Worm (Caenorhabditis elegans) whole organism, late embryonic: ENCODE data around the gene fbxa-96.

ENCODE experiments used
- C08G9.2 ChIP-seq: sonication (generic microtip); optimal IDR thresholded peaks from 2 replicates; lab custom pipeline; 2016; ENCODE audit warnings: mild to moderate bottlenecking, missing genetic modification characterization, moderate library complexity, missing compliant biosample characterization
- C38D4.7 ChIP-seq: fragments of 200-800 bp; sonication (Bioruptor generic); optimal IDR thresholded peaks from 2 replicates; lab custom pipeline; 2018; ENCODE audit warnings: mild to moderate bottlenecking, missing genetic modification characterization, moderate library complexity, missing compliant biosample characterization
- K09A11.1 ChIP-seq: sonication (generic microtip); optimal IDR thresholded peaks from 2 replicates; lab custom pipeline; 2017; ENCODE audit warnings: antibody characterized with exemption, mild to moderate bottlenecking, missing genetic modification characterization, missing compliant biosample characterization; ENCODE audit not compliant: insufficient read depth
- Y22D7AL.16 ChIP-seq: sonication (generic microtip); optimal IDR thresholded peaks from 2 replicates; lab custom pipeline; 2016; ENCODE audit warnings: missing genetic modification characterization, missing compliant biosample characterization
- ahr-1 ChIP-seq: sonication (generic microtip); optimal IDR thresholded peaks from 2 replicates; lab custom pipeline; 2016; ENCODE audit warnings: missing genetic modification characterization, missing compliant biosample characterization
- ceh-19 ChIP-seq: fragments of 200-800 bp; sonication (Bioruptor generic); optimal IDR thresholded peaks from 2 replicates; lab custom pipeline; 2018; ENCODE audit warnings: mild to moderate bottlenecking, missing genetic modification characterization, missing compliant biosample characterization
- ceh-2 ChIP-seq: sonication (generic microtip); optimal IDR thresholded peaks from 2 replicates; lab custom pipeline; 2016; ENCODE audit warnings: missing genotype, missing genetic modification characterization, missing compliant biosample characterization
- ceh-22 ChIP-seq: sonication (generic microtip); optimal IDR thresholded peaks from 2 replicates; lab custom pipeline; 2017; ENCODE audit warnings: missing biosample characterization, missing genetic modification characterization
- ceh-24 ChIP-seq: sonication (generic microtip); optimal IDR thresholded peaks from 2 replicates; lab custom pipeline; 2016; ENCODE audit warnings: mild to moderate bottlenecking, missing genetic modification characterization, missing compliant biosample characterization
- ceh-30 ChIP-seq: fragments of 150-350 bp; optimal IDR thresholded peaks from 2 replicates; lab custom pipeline; 2014; ENCODE audit warnings: missing biosample characterization, missing genetic modification characterization
- ceh-31 ChIP-seq: sonication (generic microtip); optimal IDR thresholded peaks from 2 replicates; lab custom pipeline; 2016; ENCODE audit warnings: missing genetic modification characterization, missing compliant biosample characterization
- ceh-34 ChIP-seq: sonication (generic microtip); optimal IDR thresholded peaks from 2 replicates; lab custom pipeline; 2016; ENCODE audit warnings: mild to moderate bottlenecking, missing genetic modification characterization, missing compliant biosample characterization
- ceh-48 ChIP-seq: sonication (generic microtip); optimal IDR thresholded peaks from 2 replicates; lab custom pipeline; 2016; ENCODE audit warnings: missing genetic modification characterization, inconsistent platforms, missing compliant biosample characterization
- che-1 ChIP-seq: sonication (generic microtip); optimal IDR thresholded peaks from 2 replicates; lab custom pipeline; 2016; ENCODE audit warnings: mild to moderate bottlenecking, missing genetic modification characterization, missing compliant biosample characterization
- elt-2 ChIP-seq: sonication (generic microtip); optimal IDR thresholded peaks from 2 replicates; lab custom pipeline; 2016; ENCODE audit warnings: missing genetic modification reagents, missing genetic modification characterization, missing compliant biosample characterization
- fkh-10 ChIP-seq: fragments of 150-350 bp; optimal IDR thresholded peaks from 2 replicates; lab custom pipeline; 2014; ENCODE audit warnings: missing biosample characterization, missing genetic modification reagents, missing genetic modification characterization
- fkh-6 ChIP-seq: sonication (generic microtip); optimal IDR thresholded peaks from 2 replicates; lab custom pipeline; 2016; ENCODE audit warnings: missing genetic modification characterization, missing compliant biosample characterization
- gmeb-2 ChIP-seq: sonication (generic microtip); optimal IDR thresholded peaks from 2 replicates; lab custom pipeline; 2016; ENCODE audit warnings: missing genetic modification characterization, inconsistent platforms, missing compliant biosample characterization
- hlh-8 ChIP-seq: sonication (generic microtip); optimal IDR thresholded peaks from 2 replicates; lab custom pipeline; 2016; ENCODE audit warnings: missing genotype, missing genetic modification characterization, missing compliant biosample characterization
- lim-6 ChIP-seq: sonication (generic microtip); optimal IDR thresholded peaks from 2 replicates; lab custom pipeline; 2016; ENCODE audit warnings: missing genetic modification characterization, missing compliant biosample characterization
- madf-2 ChIP-seq: sonication (generic microtip); optimal IDR thresholded peaks from 2 replicates; lab custom pipeline; 2017; ENCODE audit warnings: missing genetic modification characterization, missing compliant biosample characterization
- mec-3 ChIP-seq: sonication (generic microtip); optimal IDR thresholded peaks from 2 replicates; lab custom pipeline; 2016; ENCODE audit warnings: borderline replicate concordance, missing genetic modification characterization, missing compliant biosample characterization
- nhr-11 ChIP-seq: fragments of 150-350 bp; optimal IDR thresholded peaks from 2 replicates; lab custom pipeline; 2014; ENCODE audit warnings: missing biosample characterization, missing genetic modification characterization
- nhr-232 ChIP-seq: sonication (generic microtip); optimal IDR thresholded peaks from 2 replicates; lab custom pipeline; 2016; ENCODE audit warnings: missing genetic modification characterization, missing compliant biosample characterization
- npax-4 ChIP-seq: sonication (generic microtip); optimal IDR thresholded peaks from 2 replicates; lab custom pipeline; 2016; ENCODE audit warnings: missing genetic modification characterization, missing compliant biosample characterization
- pha-4 ChIP-seq: fragments of 150-350 bp; optimal IDR thresholded peaks from 2 replicates; lab custom pipeline; 2018; ENCODE audit warnings: missing biosample characterization, missing genetic modification reagents, missing genetic modification characterization
- pros-1 ChIP-seq: fragments of 150-350 bp; optimal IDR thresholded peaks from 2 replicates; lab custom pipeline; 2014; ENCODE audit warnings: missing biosample characterization, missing genetic modification reagents, missing genetic modification characterization
- ref-2 ChIP-seq: sonication (generic microtip); optimal IDR thresholded peaks from 2 replicates; lab custom pipeline; 2016; ENCODE audit warnings: missing genetic modification characterization, missing compliant biosample characterization
- sox-2 ChIP-seq: fragments of 200-800 bp; sonication (Bioruptor generic); IDR thresholded peaks from 2 replicates; pipeline ENCODE4 v1.3.6; 2022; ENCODE audit warnings: missing genetic modification reagents, missing genetic modification characterization, missing compliant biosample characterization
- syd-9 ChIP-seq: sonication (generic microtip); optimal IDR thresholded peaks from 2 replicates; lab custom pipeline; 2016; ENCODE audit warnings: mild to moderate bottlenecking, missing genetic modification characterization, moderate library complexity, missing compliant biosample characterization
- tbx-2 ChIP-seq: sonication (generic microtip); optimal IDR thresholded peaks from 2 replicates; lab custom pipeline; 2016; ENCODE audit warnings: missing genetic modification characterization, missing compliant biosample characterization
- unc-42 ChIP-seq: sonication (generic microtip); optimal IDR thresholded peaks from 2 replicates; lab custom pipeline; 2016; ENCODE audit warnings: missing genotype, missing genetic modification characterization, missing compliant biosample characterization
- unc-55 ChIP-seq: sonication (generic microtip); optimal IDR thresholded peaks from 2 replicates; lab custom pipeline; 2017; ENCODE audit warnings: missing biosample characterization, missing genetic modification reagents, missing genetic modification characterization
- zip-5 ChIP-seq: sonication (generic microtip); optimal IDR thresholded peaks from 2 replicates; lab custom pipeline; 2016; ENCODE audit warnings: missing genetic modification characterization, missing compliant biosample characterization

The fbxa-96 gene

ce11 chrX:15089123-15089522, 28.9 kb upstream of the fbxa-96 start, which contains the start of gene flr-4:
Gene flr-4, plus strand, starts transcription at chrX:15089397.
- TF ChIP-seq ceh-34 (tag; lab: Kevin White, UChicago) (no peak), gmeb-2 (tag; lab: Kevin White, UChicago) (no peak), nhr-11 (tag; lab: Kevin White, UChicago) (no peak), C08G9.2 (tag; lab: Kevin White, UChicago) (no peak), tbx-2 (tag; lab: Kevin White, UChicago) (no peak)

- TF ChIP-seq madf-2 (tag; lab: Kevin White, UChicago) = no peak
- TF ChIP-seq pha-4 (tag; lab: Kevin White, UChicago) = no peak
- TF ChIP-seq ceh-19 (GFP tag; lab: Kevin White, UChicago) = no peak
- TF ChIP-seq, all 69 proteins: peak for 0
Observed at ce11 chrX:15087752-15088151, 27.5 kb upstream of the fbxa-96 start.

ce11 chrX:15084395-15084794, 24.2 kb upstream of the fbxa-96 start, which contains the start of gene F09B12.5:
Gene F09B12.5, plus strand, starts transcription at chrX:15084695.
- TF ChIP-seq K09A11.1 (tag; lab: Kevin White, UChicago) (no peak), pha-4 (tag; lab: Kevin White, UChicago) (no peak), sox-2 (no peak), elt-2 (no peak)

ce11 chrX:15083795-15084194, 23.6 kb upstream of the fbxa-96 start, which contains the start of gene H40L08.1:
Gene H40L08.1, minus strand, starts transcription at chrX:15084086.
- TF ChIP-seq elt-2 (peak; percentile 38), npax-4 (tag; lab: Kevin White, UChicago) (no peak), unc-42 (peak; percentile 15), ceh-48 (tag; lab: Kevin White, UChicago) (peak; percentile 34)

ce11 chrX:15081486-15081885, 21.3 kb upstream of the fbxa-96 start:
- TF ChIP-seq ceh-2 (no peak), npax-4 (tag; lab: Kevin White, UChicago) (no peak), mec-3 (no peak), che-1 (no peak), ceh-31 (tag; lab: Kevin White, UChicago) (no peak), fkh-10 (no peak), ceh-22 (tag; lab: Kevin White, UChicago) (no peak), lim-6 (tag; lab: Kevin White, UChicago) (no peak)

- TF ChIP-seq ref-2 (tag; lab: Kevin White, UChicago) = peak; percentile 33
- no peak for TF ChIP-seq fkh-6 (tag; lab: Kevin White, UChicago)
Observed at ce11 chrX:15079406-15079805, 19.2 kb upstream of the fbxa-96 start.

ce11 chrX:15078276-15078675, 18.1 kb upstream of the fbxa-96 start:
- TF ChIP-seq ahr-1 (tag; lab: Kevin White, UChicago) (no peak), elt-2 (no peak), C08G9.2 (tag; lab: Kevin White, UChicago) (no peak), C38D4.7 (GFP tag; lab: Kevin White, UChicago) (no peak), ref-2 (tag; lab: Kevin White, UChicago) (no peak), ceh-22 (tag; lab: Kevin White, UChicago) (no peak), unc-55 (no peak), zip-5 (tag; lab: Kevin White, UChicago) (no peak), pros-1 (no peak), ceh-48 (tag; lab: Kevin White, UChicago) (no peak), nhr-232 (tag; lab: Kevin White, UChicago) (no peak), Y22D7AL.16 (tag; lab: Kevin White, UChicago) (no peak), hlh-8 (tag; lab: Kevin White, UChicago) (no peak), ceh-24 (tag; lab: Kevin White, UChicago) (no peak), ceh-34 (tag; lab: Kevin White, UChicago) (no peak), syd-9 (no peak), ceh-30 (tag; lab: Kevin White, UChicago) (no peak), npax-4 (tag; lab: Kevin White, UChicago) (no peak), fkh-6 (tag; lab: Kevin White, UChicago) (no peak)
